Worm (Caenorhabditis elegans) whole organism, L1 larva: ENCODE results near the gene C35B1.2.

ENCODE experiments used
- Y116A8C.19 ChIP-seq: sonication (generic microtip); optimal IDR thresholded peaks from 2 replicates; lab custom pipeline; 2016; ENCODE audit warnings: missing compliant biosample characterization, missing genetic modification characterization, borderline replicate concordance
- ces-1 ChIP-seq: fragments of 150-350 bp; optimal IDR thresholded peaks from 2 replicates; lab custom pipeline; 2014; ENCODE audit warnings: missing biosample characterization, missing genetic modification reagents, missing genetic modification characterization
- egl-27 ChIP-seq, 2 experiments: fragments of 150-350 bp in 1 of 2; sonication (generic microtip); optimal IDR thresholded peaks; 3 replicates each; lab custom pipeline; 2017 to 2018; ENCODE audit warnings: missing biosample characterization in 2 of 2, missing genetic modification characterization in 2 of 2, missing genetic modification reagents in 2 of 2
- rnt-1 ChIP-seq: sonication (generic microtip); optimal IDR thresholded peaks from 2 replicates; lab custom pipeline; 2016; ENCODE audit warnings: mild to moderate bottlenecking, missing genetic modification characterization, moderate library complexity, missing compliant biosample characterization
- unc-86 ChIP-seq: sonication (generic microtip); optimal IDR thresholded peaks from 2 replicates; lab custom pipeline; 2016; ENCODE audit warnings: missing genetic modification characterization, missing compliant biosample characterization

ce11 chrIV:4080846-4081245 is 5.2 kb upstream of the C35B1.2 start, which contains the start of the genes C35B1.9 and C35B1.3:
- TF ChIP-seq Y116A8C.19 (tag; lab: Kevin White, UChicago) (no peak), rnt-1 (tag; lab: Kevin White, UChicago) (no peak), ces-1 (GFP tag; lab: Kevin White, UChicago) (no peak), egl-27 (tag; optimal IDR thresholded peaks at IDR 0.05; lab: Kevin White, UChicago) (no peak), unc-86 (tag; lab: Kevin White, UChicago) (no peak)
